Worm (Caenorhabditis elegans) whole organism, young adult: ENCODE measurements around the gene ztf-22.

ENCODE experiments used
- C06A6.2 ChIP-seq: fragments of 200-800 bp; sonication (Bioruptor generic); conservative IDR thresholded peaks from 2 replicates; pipeline ENCODE4 v1.3.6; 2022; ENCODE audit warnings: missing genetic modification characterization, missing compliant biosample characterization
- D2030.7 ChIP-seq: fragments of 200-800 bp; sonication (Bioruptor generic); IDR thresholded peaks from 2 replicates; pipeline ENCODE4 v1.3.6; 2022; ENCODE audit warnings: missing genetic modification reagents, missing genetic modification characterization, missing compliant biosample characterization
- F22D6.2 ChIP-seq: sonication (generic microtip); optimal IDR thresholded peaks from 2 replicates; lab custom pipeline; 2016; ENCODE audit warnings: mild to moderate bottlenecking, missing genetic modification characterization, missing compliant biosample characterization
- F33H1.4 ChIP-seq: fragments of 200-800 bp; sonication (Bioruptor generic); IDR thresholded peaks from 2 replicates; pipeline ENCODE4 v1.3.6; 2022; ENCODE audit warnings: missing genetic modification reagents, missing genetic modification characterization, missing compliant biosample characterization
- Y53G8AR.9 ChIP-seq: fragments of 200-800 bp; sonication (Bioruptor generic); conservative IDR thresholded peaks from 2 replicates; pipeline ENCODE4 v1.3.6; 2022; ENCODE audit warnings: missing genetic modification reagents, missing genetic modification characterization, missing compliant biosample characterization
- akir-1 ChIP-seq: fragments of 200-800 bp; sonication (Bioruptor generic); optimal IDR thresholded peaks from 2 replicates; lab custom pipeline; 2018; ENCODE audit warnings: mild to moderate bottlenecking, missing genetic modification characterization, moderate library complexity, missing compliant biosample characterization
- athp-1 ChIP-seq: sonication (generic microtip); optimal IDR thresholded peaks from 2 replicates; lab custom pipeline; 2017; ENCODE audit warnings: mild to moderate bottlenecking, missing genetic modification characterization, missing compliant biosample characterization
- attf-3 ChIP-seq: fragments of 200-800 bp; sonication (Bioruptor generic); conservative IDR thresholded peaks from 2 replicates; pipeline ENCODE4 v1.3.6; 2022; ENCODE audit warnings: missing genetic modification reagents, missing genetic modification characterization, missing compliant biosample characterization
- bed-1 ChIP-seq: fragments of 200-800 bp; sonication (Bioruptor generic); IDR thresholded peaks from 2 replicates; pipeline ENCODE4 v1.3.6; 2022; ENCODE audit warnings: missing genetic modification reagents, missing genetic modification characterization, missing compliant biosample characterization
- bed-2 ChIP-seq: fragments of 200-800 bp; sonication (Bioruptor generic); IDR thresholded peaks from 2 replicates; pipeline ENCODE4 v1.3.6; 2022; ENCODE audit warnings: missing genetic modification reagents, missing genetic modification characterization, missing compliant biosample characterization
- ccch-3 ChIP-seq: fragments of 200-800 bp; sonication (Bioruptor generic); optimal IDR thresholded peaks from 2 replicates; lab custom pipeline; 2018; ENCODE audit warnings: mild to moderate bottlenecking, missing genetic modification characterization, missing compliant biosample characterization
- cebp-1 ChIP-seq, 2 experiments: fragments of 200-800 bp in 1 of 2; sonication (Bioruptor generic) in 1 of 2; sonication (generic microtip) in 1 of 2; IDR thresholded peaks in 1 of 2; optimal IDR thresholded peaks in 1 of 2; 2 replicates each; pipeline versions ENCODE4 v1.3.6 to Lab custom; 2017 to 2022; ENCODE audit warnings: missing compliant biosample characterization in 2 of 2, missing genetic modification characterization in 2 of 2, mild to moderate bottlenecking in 1 of 2, missing genetic modification reagents in 1 of 2, moderate library complexity in 1 of 2
- ceh-91 ChIP-seq: fragments of 200-800 bp; sonication (Bioruptor generic); IDR thresholded peaks from 2 replicates; pipeline ENCODE4 v1.3.6; 2022; ENCODE audit warnings: missing genetic modification reagents, missing genetic modification characterization, missing compliant biosample characterization
- die-1 ChIP-seq: sonication (generic microtip); optimal IDR thresholded peaks from 2 replicates; lab custom pipeline; 2016; ENCODE audit warnings: missing genotype, mild to moderate bottlenecking, missing genetic modification characterization, missing compliant biosample characterization
- dpff-1 ChIP-seq: sonication (generic microtip); optimal IDR thresholded peaks from 2 replicates; lab custom pipeline; 2017; ENCODE audit warnings: mild to moderate bottlenecking, missing genetic modification characterization, missing compliant biosample characterization
- ekl-4 ChIP-seq: fragments of 200-800 bp; sonication (Bioruptor generic); IDR thresholded peaks from 2 replicates; pipeline ENCODE4 v1.3.6; 2022; ENCODE audit warnings: missing genetic modification reagents, missing genetic modification characterization, missing compliant biosample characterization
- hlh-12 ChIP-seq: sonication (generic microtip); optimal IDR thresholded peaks from 2 replicates; lab custom pipeline; 2016; ENCODE audit warnings: missing genetic modification characterization, missing compliant biosample characterization
- hmg-1.2 ChIP-seq: fragments of 200-800 bp; sonication (Bioruptor generic); IDR thresholded peaks from 2 replicates; pipeline ENCODE4 v1.3.6; 2022; ENCODE audit warnings: missing genetic modification reagents, missing genetic modification characterization, missing compliant biosample characterization
- hmg-20 ChIP-seq: fragments of 200-800 bp; sonication (Bioruptor generic); IDR thresholded peaks from 2 replicates; pipeline ENCODE4 v1.3.6; 2022; ENCODE audit warnings: missing genetic modification reagents, missing genetic modification characterization, missing compliant biosample characterization
- hrde-1 ChIP-seq: sonication (generic microtip); optimal IDR thresholded peaks from 2 replicates; lab custom pipeline; 2016; ENCODE audit warnings: missing genetic modification characterization, mild to moderate bottlenecking, missing compliant biosample characterization, moderate library complexity, missing genotype, missing genetic modification reagents, borderline replicate concordance
- hsf-1 ChIP-seq: fragments of 200-800 bp; sonication (Bioruptor generic); IDR thresholded peaks from 2 replicates; pipeline ENCODE4 v1.3.6; 2022; ENCODE audit warnings: missing genetic modification reagents, missing genetic modification characterization, missing compliant biosample characterization
- lag-1 ChIP-seq: fragments of 200-800 bp; sonication (Bioruptor generic); IDR thresholded peaks from 2 replicates; pipeline ENCODE4 v1.3.6; 2022; ENCODE audit warnings: missing genetic modification reagents, missing genetic modification characterization, missing compliant biosample characterization
- let-607 ChIP-seq, 2 experiments: fragments of 200-800 bp in 1 of 2; sonication (Bioruptor generic) in 1 of 2; sonication (generic microtip) in 1 of 2; optimal IDR thresholded peaks; 2 replicates each; lab custom pipeline; 2016 to 2018; ENCODE audit warnings: mild to moderate bottlenecking in 2 of 2, missing compliant biosample characterization in 2 of 2, missing genetic modification characterization in 2 of 2, moderate library complexity in 2 of 2, missing genotype in 1 of 2
- lin-26 ChIP-seq: fragments of 200-800 bp; sonication (Bioruptor generic); IDR thresholded peaks from 2 replicates; pipeline ENCODE4 v1.3.6; 2022; ENCODE audit warnings: missing genetic modification reagents, missing genetic modification characterization, missing compliant biosample characterization
- lin-54 ChIP-seq: fragments of 200-800 bp; sonication (Bioruptor generic); optimal IDR thresholded peaks from 2 replicates; lab custom pipeline; 2018; ENCODE audit warnings: mild to moderate bottlenecking, missing genetic modification characterization, missing compliant biosample characterization
- lsy-27 ChIP-seq: sonication (generic microtip); optimal IDR thresholded peaks from 2 replicates; lab custom pipeline; 2017; ENCODE audit warnings: missing genetic modification characterization, mild to moderate bottlenecking, missing compliant biosample characterization, antibody characterized with exemption, missing genotype, borderline replicate concordance; ENCODE audit not compliant: insufficient read depth
- madf-6 ChIP-seq: fragments of 200-800 bp; sonication (Bioruptor generic); IDR thresholded peaks from 2 replicates; pipeline ENCODE4 v1.3.6; 2022; ENCODE audit warnings: missing genetic modification reagents, missing genetic modification characterization, missing compliant biosample characterization
- mcd-1 ChIP-seq: fragments of 200-800 bp; sonication (Bioruptor generic); IDR thresholded peaks from 2 replicates; pipeline ENCODE4 v1.3.6; 2022; ENCODE audit warnings: missing genetic modification reagents, missing genetic modification characterization, missing compliant biosample characterization
- mxl-1 ChIP-seq: sonication (generic microtip); optimal IDR thresholded peaks from 2 replicates; lab custom pipeline; 2016; ENCODE audit warnings: missing genetic modification characterization, missing compliant biosample characterization
- nfya-1 ChIP-seq: sonication (generic microtip); optimal IDR thresholded peaks from 2 replicates; lab custom pipeline; 2017; ENCODE audit warnings: antibody characterized with exemption, missing compliant biosample characterization, missing genetic modification characterization, borderline replicate concordance; ENCODE audit not compliant: insufficient read depth
- nfya-2 ChIP-seq: fragments of 200-800 bp; sonication (Bioruptor generic); IDR thresholded peaks from 2 replicates; pipeline ENCODE4 v1.3.6; 2022; ENCODE audit warnings: missing genetic modification reagents, missing genetic modification characterization, missing compliant biosample characterization
- nfyb-1 ChIP-seq: fragments of 200-800 bp; sonication (Bioruptor generic); IDR thresholded peaks from 2 replicates; pipeline ENCODE4 v1.3.6; 2022; ENCODE audit warnings: missing genetic modification reagents, missing genetic modification characterization, missing compliant biosample characterization
- nhr-27 ChIP-seq: fragments of 200-800 bp; sonication (Bioruptor generic); optimal IDR thresholded peaks from 2 replicates; lab custom pipeline; 2018; ENCODE audit warnings: mild to moderate bottlenecking, missing genetic modification characterization, moderate library complexity, missing compliant biosample characterization
- nhr-80 ChIP-seq: sonication (generic microtip); optimal IDR thresholded peaks from 2 replicates; lab custom pipeline; 2016; ENCODE audit warnings: missing genetic modification characterization, missing compliant biosample characterization
- nhr-90 ChIP-seq: sonication (generic microtip); optimal IDR thresholded peaks from 2 replicates; lab custom pipeline; 2016; ENCODE audit warnings: missing genotype, mild to moderate bottlenecking, missing genetic modification characterization, missing compliant biosample characterization
- pbrm-1 ChIP-seq: fragments of 200-800 bp; sonication (Bioruptor generic); IDR thresholded peaks from 2 replicates; pipeline ENCODE4 v1.3.6; 2022; ENCODE audit warnings: missing genetic modification reagents, missing genetic modification characterization, missing compliant biosample characterization
- pha-4 ChIP-seq: fragments of 150-350 bp; sonication (generic microtip); optimal IDR thresholded peaks from 2 replicates; lab custom pipeline; 2014; ENCODE audit warnings: missing biosample characterization, missing genetic modification reagents, missing genetic modification characterization
- rcor-1 ChIP-seq: fragments of 200-800 bp; sonication (Bioruptor generic); IDR thresholded peaks from 2 replicates; pipeline ENCODE4 v1.3.6; 2022; ENCODE audit warnings: missing genetic modification reagents, missing genetic modification characterization, missing compliant biosample characterization
- sdz-38 ChIP-seq: sonication (generic microtip); optimal IDR thresholded peaks from 2 replicates; lab custom pipeline; 2016; ENCODE audit warnings: missing genotype, missing genetic modification characterization, missing compliant biosample characterization
- somi-1 ChIP-seq: fragments of 200-800 bp; sonication (Bioruptor generic); optimal IDR thresholded peaks from 2 replicates; lab custom pipeline; 2018; ENCODE audit warnings: mild to moderate bottlenecking, missing genetic modification characterization, missing compliant biosample characterization
- tbp1 ChIP-seq: fragments of 200-800 bp; sonication (Bioruptor generic); optimal IDR thresholded peaks from 2 replicates; lab custom pipeline; 2018; ENCODE audit warnings: mild to moderate bottlenecking, missing genetic modification characterization, missing compliant biosample characterization
- unc-62 ChIP-seq: fragments of 150-350 bp; optimal IDR thresholded peaks from 2 replicates; lab custom pipeline; 2014; ENCODE audit warnings: missing biosample characterization, missing genetic modification reagents, missing genetic modification characterization
- xnd-1 ChIP-seq: sonication (generic microtip); optimal IDR thresholded peaks from 2 replicates; lab custom pipeline; 2016; ENCODE audit warnings: missing genotype, missing genetic modification reagents, missing genetic modification characterization, missing compliant biosample characterization
- zfh-2 ChIP-seq: fragments of 200-800 bp; sonication (Bioruptor generic); conservative IDR thresholded peaks from 2 replicates; pipeline ENCODE4 v1.3.6; 2022; ENCODE audit warnings: missing genetic modification reagents, missing genetic modification characterization, missing compliant biosample characterization
- ztf-22 ChIP-seq: fragments of 200-800 bp; sonication (Bioruptor generic); optimal IDR thresholded peaks from 2 replicates; lab custom pipeline; 2018; ENCODE audit warnings: mild to moderate bottlenecking, missing genetic modification characterization, moderate library complexity, missing compliant biosample characterization
- ztf-26 ChIP-seq: sonication (generic microtip); optimal IDR thresholded peaks from 2 replicates; lab custom pipeline; 2017; ENCODE audit warnings: missing genetic modification characterization, missing compliant biosample characterization
- ztf-3 ChIP-seq: fragments of 200-800 bp; sonication (Bioruptor generic); optimal IDR thresholded peaks from 2 replicates; lab custom pipeline; 2018; ENCODE audit warnings: mild to moderate bottlenecking, missing genetic modification characterization, missing compliant biosample characterization
- ztf-6 ChIP-seq: fragments of 200-800 bp; sonication (Bioruptor generic); IDR thresholded peaks from 2 replicates; pipeline ENCODE4 v1.3.6; 2022; ENCODE audit warnings: missing genetic modification reagents, missing genetic modification characterization, missing compliant biosample characterization

ztf-22 gene

ce11 chrII:13237829-13238404, 47.7 kb downstream of the ztf-22 start, which contains the start of gene romo-1 (continued):
- TF ChIP-seq lsy-27 (no peak), zfh-2 (GFP tag; lab: Robert Waterston, UW) (no peak), hrde-1 (tag; lab: Kevin White, UChicago) (no peak), somi-1 (GFP tag; lab: Kevin White, UChicago) (no peak), ztf-26 (tag; lab: Kevin White, UChicago) (no peak), ekl-4 (no peak), hmg-1.2 (0 out of 2 replicates have a peak, but pooled peaks have one; percentile 19), hsf-1 (GFP tag; lab: Robert Waterston, UW) (no peak), nfya-1 (no peak), nhr-80 (tag; lab: Kevin White, UChicago) (no peak), dpff-1 (no peak), pha-4 (tag; lab: Kevin White, UChicago) (peak; percentile 92), let-607 (tag; optimal IDR thresholded peaks at IDR 0.05; lab: Kevin White, UChicago) (peak in 1 of 2 experiments; percentile 29), attf-3 (GFP tag; lab: Robert Waterston, UW) (no peak), bed-1 (GFP tag; lab: Robert Waterston, UW) (no peak), ccch-3 (GFP tag; lab: Kevin White, UChicago) (no peak), rcor-1 (GFP tag; lab: Robert Waterston, UW) (0 out of 2 replicates have a peak, but pooled peaks have one; percentile 27), lag-1 (GFP tag; lab: Robert Waterston, UW) (no peak), athp-1 (tag; lab: Kevin White, UChicago) (no peak), pbrm-1 (GFP tag; lab: Robert Waterston, UW) (no peak), Y53G8AR.9 (no peak), sdz-38 (tag; lab: Kevin White, UChicago) (no peak), ztf-3 (GFP tag; lab: Kevin White, UChicago) (no peak), lin-54 (peak; percentile 92), xnd-1 (tag; lab: Kevin White, UChicago) (peak; percentile 55), nfya-2 (GFP tag; lab: Robert Waterston, UW) (no peak), tbp1 (peak; percentile 7), ceh-91 (no peak), akir-1 (GFP tag; lab: Kevin White, UChicago) (no peak), mcd-1 (GFP tag; lab: Robert Waterston, UW) (peak; percentile 71), F33H1.4 (peak; percentile 32), unc-62 (no peak), D2030.7 (GFP tag; lab: Robert Waterston, UW) (peak; percentile 25; the same call in 1 of the 2 replicates), F22D6.2 (tag; lab: Kevin White, UChicago) (no peak), ztf-6 (GFP tag; lab: Robert Waterston, UW) (no peak), lin-26 (GFP tag; lab: Robert Waterston, UW) (no peak), bed-2 (GFP tag; lab: Robert Waterston, UW) (no peak), hmg-20 (GFP tag; lab: Robert Waterston, UW) (no peak), nfyb-1 (GFP tag; lab: Robert Waterston, UW) (no peak), madf-6 (GFP tag; lab: Robert Waterston, UW) (peak; percentile 55), die-1 (tag; lab: Kevin White, UChicago) (no peak), mxl-1 (tag; lab: Kevin White, UChicago) (no peak), nhr-90 (no peak), C06A6.2 (no peak), ztf-22 (GFP tag; lab: Kevin White, UChicago) (no peak), nhr-27 (tag; lab: Kevin White, UChicago) (no peak), cebp-1 (GFP tag; IDR thresholded peaks at IDR 0.05; lab: Robert Waterston, UW) (no peak), cebp-1 (tag; optimal IDR thresholded peaks at IDR 0.05; lab: Kevin White, UChicago) (no peak), hlh-12 (tag; lab: Kevin White, UChicago) (no peak)
